Fruit fly (Drosophila melanogaster) whole organism, pupa: ENCODE results near the gene CG14380.

Experiments
- CG10348 ChIP-seq: fragments of 200-800 bp; sonication (Bioruptor generic); IDR thresholded peaks from 2 replicates; pipeline ENCODE4 v1.3.6; 2022; ENCODE audit warnings: missing biosample characterization, missing genetic modification characterization
- CG12605 ChIP-seq: fragments of 200-800 bp; sonication (Bioruptor generic); IDR thresholded peaks from 2 replicates; pipeline ENCODE4 v1.3.6; 2022; ENCODE audit warnings: missing biosample characterization, missing genetic modification characterization
- CG13204 ChIP-seq: fragments of 200-800 bp; sonication (Bioruptor generic); optimal IDR thresholded peaks from 2 replicates; lab custom pipeline; 2018; ENCODE audit warnings: missing biosample characterization, mild to moderate bottlenecking, missing genetic modification characterization, moderate library complexity
- CG14655 ChIP-seq: fragments of 200-800 bp; sonication (Bioruptor generic); optimal IDR thresholded peaks from 3 replicates; lab custom pipeline; 2017; ENCODE audit warnings: mild to moderate bottlenecking, missing biosample characterization, missing genetic modification reagents, missing genetic modification characterization
- CG15710 ChIP-seq: fragments of 200-800 bp; sonication (Bioruptor generic); optimal IDR thresholded peaks from 2 replicates; lab custom pipeline; 2018; ENCODE audit warnings: missing biosample characterization, mild to moderate bottlenecking, missing genetic modification characterization, moderate library complexity
- CG17806 ChIP-seq: fragments of 200-800 bp; sonication (Bioruptor generic); optimal IDR thresholded peaks from 2 replicates; lab custom pipeline; 2018; ENCODE audit warnings: missing biosample characterization, mild to moderate bottlenecking, missing genetic modification characterization, moderate library complexity
- CG32121 ChIP-seq: fragments of 200-800 bp; sonication (Bioruptor generic); IDR thresholded peaks from 2 replicates; pipeline ENCODE4 v1.3.6; 2022; ENCODE audit warnings: missing biosample characterization, missing genetic modification characterization
- CG34367 ChIP-seq: fragments of 200-800 bp; sonication (Bioruptor generic); optimal IDR thresholded peaks from 2 replicates; lab custom pipeline; 2018; ENCODE audit warnings: missing biosample characterization, mild to moderate bottlenecking, missing genetic modification characterization
- CG4496 ChIP-seq: fragments of 200-800 bp; sonication (Bioruptor generic); IDR thresholded peaks from 3 replicates; pipeline ENCODE4 v1.3.6; 2022; ENCODE audit warnings: missing biosample characterization, missing genetic modification characterization
- CG8159 ChIP-seq: fragments of 200-800 bp; sonication (Bioruptor generic); optimal IDR thresholded peaks from 3 replicates; lab custom pipeline; 2018; ENCODE audit warnings: missing biosample characterization, mild to moderate bottlenecking, missing genetic modification characterization, moderate library complexity
- CG8301 ChIP-seq: fragments of 200-800 bp; sonication (Bioruptor generic); optimal IDR thresholded peaks from 2 replicates; lab custom pipeline; 2018; ENCODE audit warnings: missing biosample characterization, mild to moderate bottlenecking, missing genetic modification characterization
- CG9948 ChIP-seq: fragments of 200-800 bp; sonication (Bioruptor generic); optimal IDR thresholded peaks from 2 replicates; lab custom pipeline; 2018; ENCODE audit warnings: missing biosample characterization, mild to moderate bottlenecking, missing genetic modification characterization, moderate library complexity
- D1 ChIP-seq: fragments of 200-800 bp; sonication (Bioruptor generic); optimal IDR thresholded peaks from 2 replicates; lab custom pipeline; 2018; ENCODE audit warnings: missing biosample characterization, mild to moderate bottlenecking, missing genetic modification characterization, moderate library complexity
- EcR ChIP-seq: fragments of 200-800 bp; sonication (Bioruptor generic); optimal IDR thresholded peaks from 3 replicates; lab custom pipeline; 2019; ENCODE audit warnings: missing biosample characterization, missing genetic modification characterization, mild to moderate bottlenecking, moderate library complexity, missing genetic modification reagents
- Ets98B ChIP-seq: fragments of 200-800 bp; sonication (Bioruptor generic); IDR thresholded peaks from 2 replicates; pipeline ENCODE4 v1.3.6; 2022; ENCODE audit warnings: missing biosample characterization, missing genetic modification characterization
- Pif1A ChIP-seq: fragments of 200-800 bp; sonication (Bioruptor generic); optimal IDR thresholded peaks from 3 replicates; lab custom pipeline; 2016; ENCODE audit warnings: missing biosample characterization, missing genetic modification characterization
- Pif1B ChIP-seq: fragments of 200-800 bp; sonication (Bioruptor generic); optimal IDR thresholded peaks from 3 replicates; lab custom pipeline; 2016; ENCODE audit warnings: missing biosample characterization, missing genetic modification characterization
- Snoo ChIP-seq: fragments of 200-800 bp; sonication (Bioruptor generic); optimal IDR thresholded peaks from 3 replicates; lab custom pipeline; 2017; ENCODE audit warnings: missing biosample characterization, mild to moderate bottlenecking, missing genetic modification characterization, inconsistent platforms
- fd96Ca ChIP-seq: fragments of 200-800 bp; sonication (Bioruptor generic); IDR thresholded peaks from 3 replicates; pipeline ENCODE4 v1.3.6; 2022; ENCODE audit warnings: missing biosample characterization, missing genetic modification characterization
- gl ChIP-seq: fragments of 200-800 bp; sonication (Bioruptor generic); optimal IDR thresholded peaks from 2 replicates; lab custom pipeline; 2018; ENCODE audit warnings: missing biosample characterization, mild to moderate bottlenecking, missing genetic modification characterization
- rn ChIP-seq: fragments of 200-800 bp; sonication (Bioruptor generic); IDR thresholded peaks from 2 replicates; pipeline ENCODE4 v1.3.6; 2022; ENCODE audit warnings: missing biosample characterization, missing genetic modification characterization

Gene CG14380

DNA sequence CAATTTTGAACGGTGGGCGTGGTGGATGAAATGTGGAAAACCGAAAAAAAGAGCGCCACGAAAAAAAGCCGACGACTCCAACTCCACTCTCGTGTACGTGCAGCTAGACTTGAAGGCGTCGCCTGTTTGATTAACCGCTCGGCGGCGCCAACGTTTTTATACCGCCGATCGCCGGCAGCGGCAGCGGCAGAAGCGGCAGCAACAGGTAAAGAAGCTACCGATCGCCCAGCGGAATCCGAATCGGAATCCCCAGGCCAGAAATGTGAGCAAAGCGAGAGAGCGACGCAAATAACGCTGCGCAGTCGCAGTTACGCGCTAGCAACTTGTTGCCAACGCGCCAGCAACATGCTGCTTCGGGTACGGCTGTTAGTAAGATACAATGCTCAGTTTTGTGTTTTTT, 26.0 kb downstream of the CG14380 start, which contains the start of gene CG8483:
CG8483 (minus strand) TSS at position 119 of the 400 bp plus-strand sequence.
- TF ChIP-seq CG13204 (peak; percentile 41), CG4496 (GFP tag; lab: Robert Waterston, UW) (no peak)

DNA sequence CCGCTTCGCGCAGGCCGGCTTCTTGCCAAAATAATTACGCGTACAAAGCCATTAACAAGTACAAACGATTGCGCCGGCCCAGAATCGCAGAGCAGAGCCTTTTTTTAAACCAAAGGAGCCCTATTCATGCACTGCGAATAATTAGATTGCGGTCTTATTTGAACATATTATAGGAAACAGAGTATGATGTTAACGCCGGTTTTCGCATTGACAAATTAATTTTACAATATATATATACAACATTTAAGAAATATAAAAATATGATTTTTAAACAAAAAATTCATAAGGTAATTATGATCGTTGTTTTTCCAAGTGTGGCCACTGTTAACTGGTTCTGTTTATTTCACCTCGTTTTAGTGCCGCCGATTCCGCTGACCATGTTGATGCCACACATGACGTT, 26.8 kb downstream of the CG14380 start:
- TF ChIP-seq CG10348 (no peak), CG15710 (tag; lab: Kevin White, UChicago) (peak; percentile 63), CG8159 (tag; lab: Kevin White, UChicago) (peak; percentile 81), CG17806 (tag; lab: Kevin White, UChicago) (peak; percentile 64), CG4496 (GFP tag; lab: Robert Waterston, UW) (no peak), gl (tag; lab: Kevin White, UChicago) (no peak), fd96Ca (no peak), rn (GFP tag; lab: Robert Waterston, UW) (no peak), D1 (tag; lab: Kevin White, UChicago) (no peak), CG34367 (tag; lab: Kevin White, UChicago) (peak; percentile 3), Pif1B (GFP tag; lab: Kevin White, UChicago) (peak; percentile 27), CG14655 (GFP tag; lab: Kevin White, UChicago) (peak; percentile 16), EcR (GFP tag; lab: Kevin White, UChicago) (no peak), CG13204 (no peak), Pif1A (GFP tag; lab: Kevin White, UChicago) (peak; percentile 54), Ets98B (GFP tag; lab: Robert Waterston, UW) (no peak), CG9948 (tag; lab: Kevin White, UChicago) (peak; percentile 56), CG12605 (GFP tag; lab: Robert Waterston, UW) (no peak), CG8301 (tag; lab: Kevin White, UChicago) (no peak), CG32121 (GFP tag; lab: Robert Waterston, UW) (no peak), Snoo (tag; lab: Kevin White, UChicago) (peak; percentile 39)

DNA sequence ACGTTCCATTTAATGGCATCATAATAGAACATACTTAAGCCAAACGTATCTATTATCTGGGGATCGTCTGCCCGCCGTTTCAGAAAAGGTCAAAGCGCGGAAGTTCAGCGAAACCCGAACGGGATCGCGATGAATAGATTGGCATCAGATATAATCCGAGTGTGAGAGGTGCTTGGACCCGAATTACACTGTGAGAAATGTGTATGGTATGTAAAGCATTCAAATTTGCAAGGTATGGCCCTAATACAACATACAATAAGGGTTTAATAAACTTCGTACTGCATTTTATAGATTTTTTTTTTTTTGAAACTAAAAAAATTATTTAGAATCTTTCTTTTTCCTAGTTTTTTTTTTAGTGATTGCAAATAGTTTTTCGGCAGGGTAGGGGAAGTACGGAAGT, 30.4 kb downstream of the CG14380 start:
- TF ChIP-seq CG12605 (GFP tag; lab: Robert Waterston, UW) (no peak), Pif1A (GFP tag; lab: Kevin White, UChicago) (no peak), CG9948 (tag; lab: Kevin White, UChicago) (no peak), fd96Ca (no peak), CG15710 (tag; lab: Kevin White, UChicago) (no peak), Ets98B (GFP tag; lab: Robert Waterston, UW) (no peak), Snoo (tag; lab: Kevin White, UChicago) (no peak), CG10348 (no peak), Pif1B (GFP tag; lab: Kevin White, UChicago) (no peak), CG8301 (tag; lab: Kevin White, UChicago) (no peak), D1 (tag; lab: Kevin White, UChicago) (no peak)

DNA sequence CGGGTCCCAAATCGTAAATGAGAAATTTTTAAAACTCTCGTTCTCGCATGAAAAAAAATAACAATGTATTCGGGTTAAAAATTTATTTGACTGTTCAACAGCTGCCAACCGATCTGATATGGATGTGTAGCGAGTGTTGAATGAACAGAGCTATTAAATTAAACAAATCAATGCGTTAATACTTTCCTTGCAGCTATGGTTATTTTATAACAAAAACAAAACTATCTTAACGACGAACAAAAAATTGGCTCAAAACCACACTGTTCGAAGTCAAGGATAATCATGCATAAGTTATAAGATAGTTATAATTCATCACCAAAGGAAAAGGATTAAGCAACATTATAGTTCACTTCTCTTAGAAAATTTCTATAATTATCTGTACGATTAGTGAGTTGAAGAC, 32.2 kb downstream of the CG14380 start, which contains the start of gene CG8476:
CG8476 (minus strand) TSS at position 101 of the 400 bp plus-strand sequence.
- no peak for TF ChIP-seq CG32121 (GFP tag; lab: Robert Waterston, UW)
- no peak for TF ChIP-seq CG14655 (GFP tag; lab: Kevin White, UChicago)
- no peak for TF ChIP-seq Ets98B (GFP tag; lab: Robert Waterston, UW)
- no peak for TF ChIP-seq CG13204
- TF ChIP-seq EcR (GFP tag; lab: Kevin White, UChicago), result no peak
- no peak for TF ChIP-seq CG17806 (tag; lab: Kevin White, UChicago)
- TF ChIP-seq CG10348, result no peak
- no peak for TF ChIP-seq Pif1B (GFP tag; lab: Kevin White, UChicago)
- no peak for TF ChIP-seq Snoo (tag; lab: Kevin White, UChicago)
- no peak for TF ChIP-seq CG12605 (GFP tag; lab: Robert Waterston, UW)
- no peak for TF ChIP-seq Pif1A (GFP tag; lab: Kevin White, UChicago)
- TF ChIP-seq CG4496 (GFP tag; lab: Robert Waterston, UW), result no peak
- no peak for TF ChIP-seq CG34367 (tag; lab: Kevin White, UChicago)
- TF ChIP-seq CG8159 (tag; lab: Kevin White, UChicago), result no peak
- TF ChIP-seq CG8301 (tag; lab: Kevin White, UChicago), result no peak
- TF ChIP-seq CG15710 (tag; lab: Kevin White, UChicago), result no peak
- TF ChIP-seq D1 (tag; lab: Kevin White, UChicago), result no peak
- no peak for TF ChIP-seq gl (tag; lab: Kevin White, UChicago)

DNA sequence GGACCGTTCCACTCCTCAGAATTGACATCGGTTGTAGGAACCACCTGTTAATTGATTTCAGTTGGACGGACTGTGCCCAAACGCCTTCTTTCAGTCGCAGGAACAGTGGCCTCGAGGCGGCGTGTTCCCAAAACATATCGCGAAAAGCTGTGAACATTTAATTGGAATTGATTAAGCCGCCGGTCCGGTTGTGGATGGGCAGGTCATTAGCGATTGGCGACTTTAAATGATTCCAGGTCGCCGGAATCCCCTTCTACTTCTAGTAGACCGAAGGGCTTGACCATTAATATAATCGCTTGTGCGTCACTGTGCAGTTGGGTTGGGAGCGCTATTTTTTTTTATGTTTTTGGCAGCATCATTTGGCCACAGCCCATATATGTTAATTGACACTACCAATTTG, 33.5 kb downstream of the CG14380 start:
- TF ChIP-seq D1 (tag; lab: Kevin White, UChicago), result no peak
- TF ChIP-seq CG32121 (GFP tag; lab: Robert Waterston, UW), result no peak
- TF ChIP-seq CG10348, result no peak
- TF ChIP-seq CG13204, result no peak

DNA sequence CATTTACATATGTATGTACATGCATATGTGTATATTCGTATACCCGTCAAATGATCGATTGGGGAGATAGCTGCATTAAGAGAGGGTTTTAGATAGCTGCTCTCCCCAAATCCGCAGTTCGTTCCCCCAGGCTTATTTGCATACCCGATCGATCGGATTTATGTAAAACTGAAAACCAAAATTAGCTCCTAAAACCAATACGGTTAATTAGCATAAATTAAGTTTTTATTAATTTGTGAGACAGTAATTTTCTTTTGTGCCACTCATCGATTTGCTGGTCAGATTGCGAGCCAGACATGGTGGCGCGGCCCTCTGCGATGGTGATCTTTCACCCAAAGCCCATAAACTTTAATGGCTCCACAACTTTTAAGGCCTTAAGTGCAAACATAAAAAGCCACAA, 42.9 kb downstream of the CG14380 start:
- TF ChIP-seq CG14655 (GFP tag; lab: Kevin White, UChicago) (no peak), CG9948 (tag; lab: Kevin White, UChicago) (no peak), gl (tag; lab: Kevin White, UChicago) (no peak), CG4496 (GFP tag; lab: Robert Waterston, UW) (no peak), CG8159 (tag; lab: Kevin White, UChicago) (no peak), CG10348 (no peak), CG17806 (tag; lab: Kevin White, UChicago) (no peak), CG13204 (no peak), rn (GFP tag; lab: Robert Waterston, UW) (no peak), CG32121 (GFP tag; lab: Robert Waterston, UW) (no peak), CG15710 (tag; lab: Kevin White, UChicago) (no peak), fd96Ca (no peak), Pif1A (GFP tag; lab: Kevin White, UChicago) (no peak), EcR (GFP tag; lab: Kevin White, UChicago) (no peak), Snoo (tag; lab: Kevin White, UChicago) (no peak), Pif1B (GFP tag; lab: Kevin White, UChicago) (no peak), D1 (tag; lab: Kevin White, UChicago) (no peak), CG34367 (tag; lab: Kevin White, UChicago) (no peak)
